Worm (Caenorhabditis elegans): ENCODE data around the gene Y53F4B.26.

ce11 chrII:15173174-15173573, 32.4 kb upstream of the Y53F4B.26 start:
- TF ChIP-seq flt-1 (GFP tag; IDR thresholded peaks at IDR 0.05) = no peak
- no peak for TF ChIP-seq med-1 (GFP tag; optimal IDR thresholded peaks at IDR 0.05; ENCODE audit: insufficient read depth)
- no peak for TF ChIP-seq tab-1 (GFP tag; IDR thresholded peaks at IDR 0.05)
- no peak for TF ChIP-seq ref-1 (GFP tag; conservative IDR thresholded peaks at IDR 0.05)
- TF ChIP-seq cog-1 (tag; optimal IDR thresholded peaks at IDR 0.05) = no peak
- no peak for TF ChIP-seq T22C8.4 (GFP tag; IDR thresholded peaks at IDR 0.05)
- TF ChIP-seq ztf-29 (GFP tag; IDR thresholded peaks at IDR 0.05) = no peak
- TF ChIP-seq ztf-23 (GFP tag; IDR thresholded peaks at IDR 0.05) = no peak
- no peak for TF ChIP-seq klf-2 (GFP tag; conservative IDR thresholded peaks at IDR 0.05)

Data from whole organism, midembryonic.